Worm (Caenorhabditis elegans) whole organism, young adult: Measurements from ENCODE around the gene T07F10.3.

ENCODE experiments used
- B0019.2 ChIP-seq: fragments of 200-800 bp; sonication (Bioruptor generic); conservative IDR thresholded peaks from 2 replicates; pipeline ENCODE4 v1.3.6; 2022; ENCODE audit warnings: missing genetic modification reagents, missing genetic modification characterization, missing compliant biosample characterization
- B0336.3 ChIP-seq: fragments of 200-800 bp; sonication (Bioruptor generic); IDR thresholded peaks from 2 replicates; pipeline ENCODE4 v1.3.6; 2022; ENCODE audit warnings: missing genetic modification characterization, missing compliant biosample characterization
- C17E4.6 ChIP-seq: fragments of 200-800 bp; sonication (Bioruptor generic); IDR thresholded peaks from 2 replicates; pipeline ENCODE4 v1.3.6; 2022; ENCODE audit warnings: missing genetic modification reagents, missing genetic modification characterization, missing compliant biosample characterization
- F37B4.10 ChIP-seq: fragments of 200-800 bp; sonication (Bioruptor generic); IDR thresholded peaks from 2 replicates; pipeline ENCODE4 v1.3.6; 2022; ENCODE audit warnings: missing genetic modification characterization, missing compliant biosample characterization
- T07F8.4 ChIP-seq: sonication (generic microtip); optimal IDR thresholded peaks from 2 replicates; lab custom pipeline; 2016; ENCODE audit warnings: mild to moderate bottlenecking, missing genetic modification characterization, moderate library complexity, missing compliant biosample characterization
- T26A5.8 ChIP-seq: sonication (generic microtip); optimal IDR thresholded peaks from 2 replicates; lab custom pipeline; 2016; ENCODE audit warnings: missing genetic modification characterization, missing compliant biosample characterization
- Y53G8AR.9 ChIP-seq: fragments of 200-800 bp; sonication (Bioruptor generic); conservative IDR thresholded peaks from 2 replicates; pipeline ENCODE4 v1.3.6; 2022; ENCODE audit warnings: missing genetic modification reagents, missing genetic modification characterization, missing compliant biosample characterization
- Y79H2A.3 ChIP-seq: fragments of 200-800 bp; sonication (Bioruptor generic); conservative IDR thresholded peaks from 2 replicates; pipeline ENCODE4 v1.3.6; 2022; ENCODE audit warnings: missing genetic modification reagents, missing genetic modification characterization, missing compliant biosample characterization
- attf-3 ChIP-seq: fragments of 200-800 bp; sonication (Bioruptor generic); conservative IDR thresholded peaks from 2 replicates; pipeline ENCODE4 v1.3.6; 2022; ENCODE audit warnings: missing genetic modification reagents, missing genetic modification characterization, missing compliant biosample characterization
- bed-1 ChIP-seq: fragments of 200-800 bp; sonication (Bioruptor generic); IDR thresholded peaks from 2 replicates; pipeline ENCODE4 v1.3.6; 2022; ENCODE audit warnings: missing genetic modification reagents, missing genetic modification characterization, missing compliant biosample characterization
- ccch-3 ChIP-seq: fragments of 200-800 bp; sonication (Bioruptor generic); optimal IDR thresholded peaks from 2 replicates; lab custom pipeline; 2018; ENCODE audit warnings: mild to moderate bottlenecking, missing genetic modification characterization, missing compliant biosample characterization
- ceh-58 ChIP-seq: fragments of 200-800 bp; sonication (Bioruptor generic); IDR thresholded peaks from 2 replicates; pipeline ENCODE4 v1.3.6; 2022; ENCODE audit warnings: missing genetic modification characterization, missing compliant biosample characterization
- ceh-79 ChIP-seq: sonication (generic microtip); optimal IDR thresholded peaks from 2 replicates; lab custom pipeline; 2017; ENCODE audit warnings: mild to moderate bottlenecking, missing genetic modification characterization, missing compliant biosample characterization
- chd-7 ChIP-seq: sonication (generic microtip); optimal IDR thresholded peaks from 2 replicates; lab custom pipeline; 2016; ENCODE audit warnings: mild to moderate bottlenecking, missing genetic modification characterization, moderate library complexity, missing compliant biosample characterization
- die-1 ChIP-seq: sonication (generic microtip); optimal IDR thresholded peaks from 2 replicates; lab custom pipeline; 2016; ENCODE audit warnings: missing genotype, mild to moderate bottlenecking, missing genetic modification characterization, missing compliant biosample characterization
- dpff-1 ChIP-seq: sonication (generic microtip); optimal IDR thresholded peaks from 2 replicates; lab custom pipeline; 2017; ENCODE audit warnings: mild to moderate bottlenecking, missing genetic modification characterization, missing compliant biosample characterization
- efl-1 ChIP-seq: fragments of 150-350 bp; optimal IDR thresholded peaks from 2 replicates; lab custom pipeline; 2014; ENCODE audit warnings: missing biosample characterization, missing genetic modification reagents, missing genetic modification characterization
- him-1 ChIP-seq: sonication (generic microtip); optimal IDR thresholded peaks from 2 replicates; lab custom pipeline; 2016; ENCODE audit warnings: missing genotype, missing genetic modification reagents, missing genetic modification characterization, missing compliant biosample characterization
- hmg-1.2 ChIP-seq: fragments of 200-800 bp; sonication (Bioruptor generic); IDR thresholded peaks from 2 replicates; pipeline ENCODE4 v1.3.6; 2022; ENCODE audit warnings: missing genetic modification reagents, missing genetic modification characterization, missing compliant biosample characterization
- hrde-1 ChIP-seq: sonication (generic microtip); optimal IDR thresholded peaks from 2 replicates; lab custom pipeline; 2016; ENCODE audit warnings: missing genetic modification characterization, mild to moderate bottlenecking, missing compliant biosample characterization, moderate library complexity, missing genotype, missing genetic modification reagents, borderline replicate concordance
- hsf-1 ChIP-seq: fragments of 200-800 bp; sonication (Bioruptor generic); IDR thresholded peaks from 2 replicates; pipeline ENCODE4 v1.3.6; 2022; ENCODE audit warnings: missing genetic modification reagents, missing genetic modification characterization, missing compliant biosample characterization
- lag-1 ChIP-seq: fragments of 200-800 bp; sonication (Bioruptor generic); IDR thresholded peaks from 2 replicates; pipeline ENCODE4 v1.3.6; 2022; ENCODE audit warnings: missing genetic modification reagents, missing genetic modification characterization, missing compliant biosample characterization
- lin-54 ChIP-seq: fragments of 200-800 bp; sonication (Bioruptor generic); optimal IDR thresholded peaks from 2 replicates; lab custom pipeline; 2018; ENCODE audit warnings: mild to moderate bottlenecking, missing genetic modification characterization, missing compliant biosample characterization
- lsy-27 ChIP-seq: sonication (generic microtip); optimal IDR thresholded peaks from 2 replicates; lab custom pipeline; 2017; ENCODE audit warnings: missing genetic modification characterization, mild to moderate bottlenecking, missing compliant biosample characterization, antibody characterized with exemption, missing genotype, borderline replicate concordance; ENCODE audit not compliant: insufficient read depth
- mes-4 ChIP-seq: sonication (generic microtip); optimal IDR thresholded peaks from 2 replicates; lab custom pipeline; 2016; ENCODE audit warnings: missing genotype, missing genetic modification characterization, missing compliant biosample characterization
- nhr-80 ChIP-seq: sonication (generic microtip); optimal IDR thresholded peaks from 2 replicates; lab custom pipeline; 2016; ENCODE audit warnings: missing genetic modification characterization, missing compliant biosample characterization
- rec-8 ChIP-seq, 2 experiments: sonication (generic microtip); optimal IDR thresholded peaks; 2 replicates each; lab custom pipeline; 2016; ENCODE audit warnings: mild to moderate bottlenecking in 2 of 2, missing genetic modification characterization in 2 of 2, missing genetic modification reagents in 2 of 2, missing genotype in 2 of 2, missing biosample characterization in 1 of 2, missing compliant biosample characterization in 1 of 2, moderate library complexity in 1 of 2
- snpc-1.3 ChIP-seq: sonication (generic microtip); optimal IDR thresholded peaks from 2 replicates; lab custom pipeline; 2017; ENCODE audit warnings: missing genetic modification characterization, mild to moderate bottlenecking, missing compliant biosample characterization, antibody characterized with exemption, moderate library complexity, missing genotype, missing genetic modification reagents; ENCODE audit not compliant: insufficient read depth
- snpc-3.4 ChIP-seq: sonication (generic microtip); optimal IDR thresholded peaks from 2 replicates; lab custom pipeline; 2017; ENCODE audit warnings: missing genetic modification characterization, mild to moderate bottlenecking, missing compliant biosample characterization, antibody characterized with exemption, moderate library complexity, missing genotype, missing genetic modification reagents
- snpc-4 ChIP-seq, 5 experiments: fragments of 150-350 bp in 1 of 5; sonication (generic microtip) in 4 of 5; optimal IDR thresholded peaks; 2 replicates each; lab custom pipeline; 2014 to 2018; ENCODE audit warnings: missing genetic modification characterization in 5 of 5, missing biosample characterization in 3 of 5, antibody characterized with exemption in 2 of 5, mild to moderate bottlenecking in 2 of 5, missing compliant biosample characterization in 2 of 5, missing genotype in 2 of 5, moderate library complexity in 2 of 5, missing genetic modification reagents in 1 of 5
- sptf-2 ChIP-seq: fragments of 200-800 bp; sonication (Bioruptor generic); optimal IDR thresholded peaks from 2 replicates; lab custom pipeline; 2018; ENCODE audit warnings: mild to moderate bottlenecking, missing genetic modification characterization, missing compliant biosample characterization
- tbp1 ChIP-seq: fragments of 200-800 bp; sonication (Bioruptor generic); optimal IDR thresholded peaks from 2 replicates; lab custom pipeline; 2018; ENCODE audit warnings: mild to moderate bottlenecking, missing genetic modification characterization, missing compliant biosample characterization
- unc-130 ChIP-seq: sonication (generic microtip); optimal IDR thresholded peaks from 2 replicates; lab custom pipeline; 2016; ENCODE audit warnings: missing genetic modification reagents, missing genetic modification characterization, missing compliant biosample characterization
- unc-62 ChIP-seq: fragments of 150-350 bp; optimal IDR thresholded peaks from 2 replicates; lab custom pipeline; 2014; ENCODE audit warnings: missing biosample characterization, missing genetic modification reagents, missing genetic modification characterization
- xnd-1 ChIP-seq: sonication (generic microtip); optimal IDR thresholded peaks from 2 replicates; lab custom pipeline; 2016; ENCODE audit warnings: missing genotype, missing genetic modification reagents, missing genetic modification characterization, missing compliant biosample characterization
- zim-3 ChIP-seq: sonication (generic microtip); optimal IDR thresholded peaks from 2 replicates; lab custom pipeline; 2017; ENCODE audit warnings: mild to moderate bottlenecking, missing genetic modification characterization, moderate library complexity, missing compliant biosample characterization
- ztf-25 ChIP-seq: fragments of 200-800 bp; sonication (Bioruptor generic); IDR thresholded peaks from 2 replicates; pipeline ENCODE4 v1.3.6; 2022; ENCODE audit warnings: missing genetic modification reagents, missing genetic modification characterization, missing compliant biosample characterization

The T07F10.3 gene

ce11 chrV:12865615-12866014 is 4.2 kb downstream of the T07F10.3 start, which contains the start of gene T07F10.5:
T07F10.5 (plus strand) TSS chrV:12865915.
- 0 out of 2 replicates have a peak, but pooled peaks have one; percentile 13 for TF ChIP-seq attf-3 (GFP tag; lab: Robert Waterston, UW)

- TF ChIP-seq sptf-2 (GFP tag; lab: Kevin White, UChicago) (no peak), hrde-1 (no peak), tbp1 (GFP tag; lab: Kevin White, UChicago) (no peak), nhr-80 (no peak), die-1 (tag; lab: Kevin White, UChicago) (no peak), snpc-3.4 (tag; lab: Kevin White, UChicago) (no peak), T07F8.4 (tag; lab: Kevin White, UChicago) (no peak), him-1 (no peak)
Measured at ce11 chrV:12859144-12859543, 10.7 kb downstream of the T07F10.3 start, which contains the start of gene anp-1. anp-1 (plus strand) TSS chrV:12859444.

ce11 chrV:12854766-12855165 is 15.1 kb downstream of the T07F10.3 start, which contains the start of gene C44H9.7:
C44H9.7 (minus strand) TSS chrV:12854866.
- TF ChIP-seq efl-1 (GFP tag; lab: Kevin White, UChicago) (no peak), lin-54 (GFP tag; lab: Kevin White, UChicago) (no peak), C17E4.6 (no peak), dpff-1 (tag; lab: Kevin White, UChicago) (no peak), rec-8 (tag; optimal IDR thresholded peaks at IDR 0.05; lab: Kevin White, UChicago) (no peak), xnd-1 (tag; lab: Kevin White, UChicago) (no peak)
- TF ChIP-seq, all 124 proteins: peak for 0

ce11 chrV:12852355-12852754 is 17.5 kb downstream of the T07F10.3 start:
- TF ChIP-seq nhr-80 (peak; percentile 56), snpc-4 (GFP tag; optimal IDR thresholded peaks at IDR 0.05; lab: Kevin White, UChicago) (no peak), snpc-4 (tag; optimal IDR thresholded peaks at IDR 0.05; lab: Kevin White, UChicago) (no peak), lsy-27 (no peak)

ce11 chrV:12849736-12850135 is 20.1 kb downstream of the T07F10.3 start, which contains the start of gene C44H9.5:
C44H9.5 (minus strand) TSS chrV:12849864.
- TF ChIP-seq nhr-80: peak; percentile 49
- TF ChIP-seq die-1 (tag; lab: Kevin White, UChicago): no peak
- no peak for TF ChIP-seq F37B4.10 (GFP tag; lab: Robert Waterston, UW)
- TF ChIP-seq lag-1 (GFP tag; lab: Robert Waterston, UW): no peak
- TF ChIP-seq T26A5.8 (tag; lab: Kevin White, UChicago): no peak

- TF ChIP-seq nhr-80 (peak; percentile 45), hsf-1 (GFP tag; lab: Robert Waterston, UW) (no peak)
Measured at ce11 chrV:12845247-12845646, 24.6 kb downstream of the T07F10.3 start, which contains the start of gene C44H9.6. C44H9.6 (minus strand) TSS chrV:12845347.

ce11 chrV:12844748-12845147 is 25.1 kb downstream of the T07F10.3 start:
- TF ChIP-seq Y79H2A.3 (no peak), ceh-79 (tag; lab: Kevin White, UChicago) (no peak), ztf-25 (GFP tag; lab: Robert Waterston, UW) (no peak), mes-4 (tag; lab: Kevin White, UChicago) (no peak), F37B4.10 (GFP tag; lab: Robert Waterston, UW) (no peak), snpc-1.3 (tag; lab: Kevin White, UChicago) (no peak), Y53G8AR.9 (GFP tag; lab: Robert Waterston, UW) (no peak), lsy-27 (no peak), unc-62 (GFP tag; lab: Kevin White, UChicago) (no peak), zim-3 (tag; lab: Kevin White, UChicago) (no peak), bed-1 (GFP tag; lab: Robert Waterston, UW) (no peak), hmg-1.2 (GFP tag; lab: Robert Waterston, UW) (no peak), unc-130 (GFP tag; lab: Kevin White, UChicago) (no peak), B0019.2 (GFP tag; lab: Robert Waterston, UW) (no peak), ccch-3 (GFP tag; lab: Kevin White, UChicago) (no peak), ceh-58 (GFP tag; lab: Robert Waterston, UW) (no peak), snpc-3.4 (tag; lab: Kevin White, UChicago) (no peak), B0336.3 (GFP tag; lab: Robert Waterston, UW) (no peak), chd-7 (no peak)
